Worm (Caenorhabditis elegans) whole organism, young adult: ENCODE measurements around the gene sox-3.

Experiments used
- hlh-12 ChIP-seq: sonication (generic microtip); optimal IDR thresholded peaks from 2 replicates; lab custom pipeline; 2016; ENCODE audit warnings: missing genetic modification characterization, missing compliant biosample characterization
- lin-26 ChIP-seq: fragments of 200-800 bp; sonication (Bioruptor generic); IDR thresholded peaks from 2 replicates; pipeline ENCODE4 v1.3.6; 2022; ENCODE audit warnings: missing genetic modification reagents, missing genetic modification characterization, missing compliant biosample characterization
- madf-10 ChIP-seq: sonication (generic microtip); optimal IDR thresholded peaks from 2 replicates; lab custom pipeline; 2016; ENCODE audit warnings: mild to moderate bottlenecking, missing genetic modification characterization, missing compliant biosample characterization
- madf-8 ChIP-seq: fragments of 200-800 bp; sonication (Bioruptor generic); conservative IDR thresholded peaks from 2 replicates; pipeline ENCODE4 v1.3.6; 2022; ENCODE audit warnings: missing genetic modification reagents, missing genetic modification characterization, missing compliant biosample characterization
- nfya-1 ChIP-seq: sonication (generic microtip); optimal IDR thresholded peaks from 2 replicates; lab custom pipeline; 2017; ENCODE audit warnings: antibody characterized with exemption, missing compliant biosample characterization, missing genetic modification characterization, borderline replicate concordance; ENCODE audit not compliant: insufficient read depth
- snpc-4 ChIP-seq, 5 experiments: fragments of 150-350 bp in 1 of 5; sonication (generic microtip) in 4 of 5; optimal IDR thresholded peaks; 2 replicates each; lab custom pipeline; 2014 to 2018; ENCODE audit warnings: missing genetic modification characterization in 5 of 5, missing biosample characterization in 3 of 5, antibody characterized with exemption in 2 of 5, mild to moderate bottlenecking in 2 of 5, missing compliant biosample characterization in 2 of 5, missing genotype in 2 of 5, moderate library complexity in 2 of 5, missing genetic modification reagents in 1 of 5
- ztf-6 ChIP-seq: fragments of 200-800 bp; sonication (Bioruptor generic); IDR thresholded peaks from 2 replicates; pipeline ENCODE4 v1.3.6; 2022; ENCODE audit warnings: missing genetic modification reagents, missing genetic modification characterization, missing compliant biosample characterization

- TF ChIP-seq ztf-6 (GFP tag; lab: Robert Waterston, UW) (no peak), nfya-1 (tag; lab: Kevin White, UChicago) (no peak), snpc-4 (GFP tag; optimal IDR thresholded peaks at IDR 0.05; lab: Kevin White, UChicago) (no peak), snpc-4 (tag; optimal IDR thresholded peaks at IDR 0.05; lab: Kevin White, UChicago) (no peak), hlh-12 (no peak), madf-8 (GFP tag; lab: Robert Waterston, UW) (no peak), lin-26 (GFP tag; lab: Robert Waterston, UW) (no peak), madf-10 (tag; lab: Kevin White, UChicago) (no peak)
Observed at ce11 chrX:14664028-14664427, 28.8 kb downstream of the sox-3 start, which contains the start of gene C26G2.2.
